Fruit fly (Drosophila melanogaster) whole organism, embryonic: ENCODE data around the gene Tsen2.

Source experiments
- B-H2 ChIP-seq: fragments of 200-800 bp; sonication (Bioruptor generic); optimal IDR thresholded peaks from 2 replicates; lab custom pipeline; 2018; ENCODE audit warnings: missing biosample characterization, mild to moderate bottlenecking, missing genetic modification characterization
- Bgb ChIP-seq: fragments of 200-800 bp; sonication (Bioruptor generic); IDR thresholded peaks from 2 replicates; pipeline ENCODE4 v1.3.6; 2022; ENCODE audit warnings: missing biosample characterization, missing genetic modification characterization; ENCODE audit not compliant: partially characterized antibody
- CG10462 ChIP-seq: fragments of 200-800 bp; sonication (Bioruptor generic); optimal IDR thresholded peaks from 2 replicates; lab custom pipeline; 2016; ENCODE audit warnings: missing biosample characterization, missing genetic modification characterization
- CG10543 ChIP-seq: fragments of 200-800 bp; sonication (Bioruptor generic); optimal IDR thresholded peaks from 3 replicates; lab custom pipeline; 2017; ENCODE audit warnings: missing biosample characterization, mild to moderate bottlenecking, missing genetic modification characterization, moderate library complexity
- CG10979 ChIP-seq: fragments of 200-800 bp; sonication (Bioruptor generic); optimal IDR thresholded peaks from 2 replicates; lab custom pipeline; 2018; ENCODE audit warnings: missing biosample characterization, mild to moderate bottlenecking, missing genetic modification characterization, moderate library complexity
- CG13775 ChIP-seq: fragments of 200-800 bp; sonication (Bioruptor generic); optimal IDR thresholded peaks from 3 replicates; lab custom pipeline; 2017; ENCODE audit warnings: missing biosample characterization, mild to moderate bottlenecking, missing genetic modification characterization
- CG15696 ChIP-seq: fragments of 200-800 bp; sonication (Bioruptor generic); optimal IDR thresholded peaks from 2 replicates; lab custom pipeline; 2019; ENCODE audit warnings: missing biosample characterization, mild to moderate bottlenecking, missing genetic modification characterization, moderate library complexity
- CG16779 ChIP-seq: fragments of 200-800 bp; sonication (Bioruptor generic); IDR thresholded peaks from 2 replicates; pipeline ENCODE4 v1.3.6; 2022; ENCODE audit warnings: missing biosample characterization, missing genetic modification characterization
- CG17385 ChIP-seq: fragments of 200-800 bp; sonication (Bioruptor generic); optimal IDR thresholded peaks from 3 replicates; lab custom pipeline; 2018; ENCODE audit warnings: missing biosample characterization, mild to moderate bottlenecking, missing genetic modification characterization
- CG18011 ChIP-seq: fragments of 200-800 bp; sonication (Bioruptor generic); optimal IDR thresholded peaks from 2 replicates; lab custom pipeline; 2017; ENCODE audit warnings: missing biosample characterization, missing genetic modification characterization, mild to moderate bottlenecking, moderate library complexity, missing genotype
- CG18262 ChIP-seq: fragments of 200-800 bp; optimal IDR thresholded peaks from 3 replicates; lab custom pipeline; 2019; ENCODE audit warnings: missing biosample characterization, mild to moderate bottlenecking, missing genetic modification characterization, moderate library complexity
- CG43689 ChIP-seq: fragments of 200-800 bp; sonication (Bioruptor generic); IDR thresholded peaks from 2 replicates; pipeline ENCODE4 v1.3.6; 2022; ENCODE audit warnings: missing biosample characterization, missing genetic modification characterization
- CG4854 ChIP-seq: fragments of 200-800 bp; sonication (Bioruptor generic); optimal IDR thresholded peaks from 2 replicates; lab custom pipeline; 2016; ENCODE audit warnings: missing biosample characterization, missing genetic modification characterization, inconsistent platforms
- CG7372 ChIP-seq: fragments of 200-800 bp; sonication (Bioruptor generic); IDR thresholded peaks from 2 replicates; pipeline ENCODE4 v1.3.6; 2022; ENCODE audit warnings: missing biosample characterization, missing genetic modification characterization
- CG7987 ChIP-seq: fragments of 200-800 bp; sonication (Bioruptor generic); optimal IDR thresholded peaks from 2 replicates; lab custom pipeline; 2018; ENCODE audit warnings: missing biosample characterization, mild to moderate bottlenecking, missing genetic modification characterization, moderate library complexity
- CG9437 ChIP-seq: fragments of 200-800 bp; sonication (Bioruptor generic); optimal IDR thresholded peaks from 2 replicates; lab custom pipeline; 2018; ENCODE audit warnings: missing biosample characterization, mild to moderate bottlenecking, missing genetic modification characterization
- CG9932 ChIP-seq: fragments of 200-800 bp; sonication (Bioruptor generic); IDR thresholded peaks from 2 replicates; pipeline ENCODE4 v1.3.6; 2022; ENCODE audit warnings: missing biosample characterization, missing genetic modification characterization
- Dip2 ChIP-seq: fragments of 200-800 bp; sonication (Bioruptor generic); IDR thresholded peaks from 2 replicates; pipeline ENCODE4 v1.3.6; 2022; ENCODE audit warnings: missing biosample characterization, missing genetic modification characterization
- Doc3 ChIP-seq: fragments of 200-800 bp; sonication (Bioruptor generic); IDR thresholded peaks from 3 replicates; pipeline ENCODE4 v1.3.6; 2022; ENCODE audit warnings: missing biosample characterization, missing genetic modification characterization; ENCODE audit not compliant: partially characterized antibody
- E2f1 ChIP-seq: fragments of 200-800 bp; sonication (Bioruptor generic); IDR thresholded peaks from 2 replicates; pipeline ENCODE4 v1.3.6; 2022; ENCODE audit warnings: missing biosample characterization, missing genetic modification characterization
- Fer2 ChIP-seq: fragments of 200-800 bp; sonication (Bioruptor generic); optimal IDR thresholded peaks from 2 replicates; lab custom pipeline; 2018; ENCODE audit warnings: missing biosample characterization, mild to moderate bottlenecking, missing genetic modification characterization, moderate library complexity
- Kr ChIP-seq: fragments of 200-800 bp; sonication (Bioruptor generic); optimal IDR thresholded peaks from 2 replicates; lab custom pipeline; 2017; ENCODE audit warnings: missing biosample characterization, mild to moderate bottlenecking, missing genetic modification characterization
- Nf-YC ChIP-seq: fragments of 200-800 bp; optimal IDR thresholded peaks from 3 replicates; lab custom pipeline; 2019; ENCODE audit warnings: missing biosample characterization, mild to moderate bottlenecking, missing genetic modification characterization, moderate library complexity
- Oli ChIP-seq: fragments of 200-800 bp; sonication (Bioruptor generic); optimal IDR thresholded peaks from 2 replicates; lab custom pipeline; 2018; ENCODE audit warnings: missing biosample characterization, mild to moderate bottlenecking, missing genetic modification characterization, moderate library complexity
- Optix ChIP-seq: fragments of 200-800 bp; sonication (Bioruptor generic); IDR thresholded peaks from 3 replicates; pipeline ENCODE4 v1.3.6; 2022; ENCODE audit warnings: missing biosample characterization, missing genetic modification characterization
- Side ChIP-seq: fragments of 200-800 bp; sonication (Bioruptor generic); optimal IDR thresholded peaks from 2 replicates; lab custom pipeline; 2016; ENCODE audit warnings: missing biosample characterization, missing genetic modification characterization
- Sox100B ChIP-seq: fragments of 200-800 bp; sonication (Bioruptor generic); optimal IDR thresholded peaks from 3 replicates; lab custom pipeline; 2018; ENCODE audit warnings: missing biosample characterization, mild to moderate bottlenecking, missing genetic modification characterization
- Usf ChIP-seq: fragments of 200-800 bp; sonication (Bioruptor generic); optimal IDR thresholded peaks from 2 replicates; lab custom pipeline; 2017; ENCODE audit warnings: missing genotype, missing biosample characterization, missing genetic modification characterization
- ara ChIP-seq: fragments of 200-800 bp; sonication (Bioruptor generic); IDR thresholded peaks from 2 replicates; pipeline ENCODE4 v1.3.6; 2022; ENCODE audit warnings: missing biosample characterization, missing genetic modification characterization
- chm ChIP-seq: fragments of 200-800 bp; sonication (Bioruptor generic); IDR thresholded peaks from 2 replicates; pipeline ENCODE4 v1.3.6; 2022; ENCODE audit warnings: missing biosample characterization, missing genetic modification characterization
- dpn ChIP-seq, 2 experiments: fragments of 200-800 bp; sonication (Bioruptor generic); optimal IDR thresholded peaks; 3 replicates each; lab custom pipeline; 2016; ENCODE audit warnings: missing biosample characterization in 2 of 2, missing genetic modification characterization in 2 of 2
- grau ChIP-seq: fragments of 200-800 bp; optimal IDR thresholded peaks from 3 replicates; lab custom pipeline; 2019; ENCODE audit warnings: missing biosample characterization, mild to moderate bottlenecking, missing genetic modification characterization, moderate library complexity
- hkb ChIP-seq, 2 experiments: fragments of 200-800 bp in 1 of 2; fragments of >200 bp in 1 of 2; sonication (Bioruptor generic) in 1 of 2; IDR thresholded peaks in 1 of 2; optimal IDR thresholded peaks in 1 of 2; 2 replicates each; pipeline versions ENCODE4 v1.3.6 to Lab custom; 2017 to 2022; ENCODE audit warnings: missing biosample characterization in 1 of 2, missing genetic modification characterization in 1 of 2
- mirr ChIP-seq: fragments of 200-800 bp; sonication (Bioruptor generic); optimal IDR thresholded peaks from 3 replicates; lab custom pipeline; 2018; ENCODE audit warnings: missing biosample characterization, mild to moderate bottlenecking, missing genetic modification characterization
- oc ChIP-seq: fragments of 200-800 bp; sonication (Bioruptor generic); optimal IDR thresholded peaks from 2 replicates; lab custom pipeline; 2018; ENCODE audit warnings: missing biosample characterization, mild to moderate bottlenecking, missing genetic modification characterization, moderate library complexity
- p53 ChIP-seq: fragments of 200-800 bp; sonication (Bioruptor generic); optimal IDR thresholded peaks from 2 replicates; lab custom pipeline; 2016; ENCODE audit warnings: missing biosample characterization, missing genetic modification characterization
- pfk ChIP-seq: fragments of 200-800 bp; sonication (Bioruptor generic); optimal IDR thresholded peaks from 2 replicates; lab custom pipeline; 2018; ENCODE audit warnings: missing biosample characterization, mild to moderate bottlenecking, missing genetic modification characterization, moderate library complexity
- repo ChIP-seq: fragments of 200-800 bp; sonication (Bioruptor generic); optimal IDR thresholded peaks from 2 replicates; lab custom pipeline; 2016; ENCODE audit warnings: missing biosample characterization, missing genetic modification characterization
- shn ChIP-seq: fragments of 200-800 bp; sonication (Bioruptor generic); optimal IDR thresholded peaks from 3 replicates; lab custom pipeline; 2016; ENCODE audit warnings: missing biosample characterization, missing genetic modification characterization
- slou ChIP-seq: fragments of 200-800 bp; sonication (Bioruptor generic); optimal IDR thresholded peaks from 3 replicates; lab custom pipeline; 2016; ENCODE audit warnings: missing biosample characterization, missing genetic modification characterization
- sob ChIP-seq: fragments of 200-800 bp; sonication (Bioruptor generic); IDR thresholded peaks from 2 replicates; pipeline ENCODE4 v1.3.6; 2022; ENCODE audit warnings: missing biosample characterization, missing genetic modification characterization
- tin ChIP-seq: fragments of 200-800 bp; sonication (Bioruptor generic); optimal IDR thresholded peaks from 3 replicates; lab custom pipeline; 2016; ENCODE audit warnings: missing biosample characterization, missing genetic modification characterization
- tll ChIP-seq, 2 experiments: fragments of 200-800 bp in 1 of 2; fragments of >200 bp in 1 of 2; sonication (Bioruptor generic) in 1 of 2; optimal IDR thresholded peaks; 2 replicates each; lab custom pipeline; 2017 to 2019; ENCODE audit warnings: missing biosample characterization in 2 of 2, missing genetic modification characterization in 2 of 2, mild to moderate bottlenecking in 1 of 2, moderate library complexity in 1 of 2
- toy ChIP-seq: fragments of 200-800 bp; sonication (Bioruptor generic); IDR thresholded peaks from 2 replicates; pipeline ENCODE4 v1.3.6; 2022; ENCODE audit warnings: missing biosample characterization, missing genetic modification characterization
- vvl ChIP-seq: fragments of 200-800 bp; sonication (Bioruptor generic); IDR thresholded peaks from 2 replicates; pipeline ENCODE4 v1.3.6; 2022; ENCODE audit warnings: missing biosample characterization, missing genetic modification characterization

Tsen2 gene

dm6 chr2L:16683958-16684877 is 45.4 kb upstream of the Tsen2 start, which contains the start of gene CG31807 (continued):
- TF ChIP-seq Doc3 = no peak
- TF ChIP-seq sob (GFP tag; lab: Robert Waterston, UW) = peak; percentile 39; the same call in 1 of the 2 replicates
- no peak for TF ChIP-seq tll (GFP tag; optimal IDR thresholded peaks at IDR 0.05; lab: Kevin White, UChicago)
- peak; percentile 75 for TF ChIP-seq shn (GFP tag; lab: Kevin White, UChicago)
- 0 out of 2 replicates have a peak, but pooled peaks have one; percentile 9 for TF ChIP-seq ara (GFP tag; lab: Robert Waterston, UW)
- peak; percentile 47 for TF ChIP-seq Nf-YC (tag; lab: Kevin White, UChicago)
- TF ChIP-seq Oli = peak; percentile 87
- TF ChIP-seq dpn (GFP tag; optimal IDR thresholded peaks at IDR 0.05; lab: Kevin White, UChicago) = peak; percentile 47 to 65
- peak; percentile 8 for TF ChIP-seq B-H2 (GFP tag; lab: Kevin White, UChicago)
- TF ChIP-seq Fer2 (tag; lab: Kevin White, UChicago) = peak; percentile 12

- TF ChIP-seq Bgb (GFP tag; lab: Robert Waterston, UW) = no peak
- no peak for TF ChIP-seq CG7987 (GFP tag; lab: Kevin White, UChicago)
- no peak; the same call in 1 of the 2 replicates for TF ChIP-seq chm
- TF ChIP-seq CG9437 (GFP tag; lab: Kevin White, UChicago) = peak; percentile 43
- no peak for TF ChIP-seq tin
- no peak for TF ChIP-seq toy
- no peak for TF ChIP-seq CG43689 (GFP tag; lab: Robert Waterston, UW)
- TF ChIP-seq Dip2 = no peak
- TF ChIP-seq repo (GFP tag; lab: Kevin White, UChicago) = no peak
- no peak for TF ChIP-seq CG10462 (GFP tag; lab: Kevin White, UChicago)
- peak; percentile 50 for TF ChIP-seq oc (tag; lab: Kevin White, UChicago)
- TF ChIP-seq CG7372 (GFP tag; lab: Robert Waterston, UW) = 0 out of 2 replicates have a peak, but pooled peaks have one; percentile 18
- TF ChIP-seq Sox100B = peak; percentile 78
- TF ChIP-seq CG9932 (GFP tag; lab: Robert Waterston, UW) = no peak
- TF ChIP-seq CG16779 = no peak
- TF ChIP-seq E2f1 (GFP tag; lab: Robert Waterston, UW) = peak; percentile 45
- TF ChIP-seq Usf (GFP tag; lab: Kevin White, UChicago) = no peak
- peak; percentile 78 for TF ChIP-seq CG17385 (GFP tag; lab: Kevin White, UChicago)
- peak; percentile 78 for TF ChIP-seq CG10979 (tag; lab: Kevin White, UChicago)
- no peak for TF ChIP-seq CG15696 (tag; lab: Kevin White, UChicago)
- no peak for TF ChIP-seq hkb (optimal IDR thresholded peaks at IDR 0.05; lab: Kevin White, UChicago)
- TF ChIP-seq hkb (GFP tag; IDR thresholded peaks at IDR 0.05; lab: Robert Waterston, UW) = peak; percentile 14; the same call in 1 of the 2 replicates
- no peak for TF ChIP-seq mirr (GFP tag; lab: Kevin White, UChicago)
- peak; percentile 23 for TF ChIP-seq CG13775 (GFP tag; lab: Kevin White, UChicago)
- TF ChIP-seq Side (GFP tag; lab: Kevin White, UChicago) = no peak
- peak; percentile 87 for TF ChIP-seq CG18262 (tag; lab: Kevin White, UChicago)
- TF ChIP-seq Optix (GFP tag; lab: Robert Waterston, UW) = no peak
- TF ChIP-seq vvl = no peak
- no peak for TF ChIP-seq p53 (GFP tag; lab: Kevin White, UChicago)
- TF ChIP-seq CG10543 (GFP tag; lab: Kevin White, UChicago) = peak; percentile 40
- no peak for TF ChIP-seq CG18011 (GFP tag; lab: Kevin White, UChicago)
- peak; percentile 83 for TF ChIP-seq grau
- no peak for TF ChIP-seq slou (GFP tag; lab: Kevin White, UChicago)
- TF ChIP-seq Kr (GFP tag; lab: Kevin White, UChicago) = no peak
- no peak for TF ChIP-seq CG4854 (GFP tag; lab: Kevin White, UChicago)
- no peak for TF ChIP-seq pfk
Observed at dm6 chr2L:16684908-16685611, 44.5 kb upstream of the Tsen2 start.
